Worm (Caenorhabditis elegans) whole organism, mixed stage, embryonic: ENCODE results near the gene F25H9.2.

Source experiments
- ceh-83 ChIP-seq: fragments of 200-800 bp; sonication (Bioruptor generic); optimal IDR thresholded peaks from 2 replicates; lab custom pipeline; 2018; ENCODE audit warnings: mild to moderate bottlenecking, missing genetic modification characterization, missing compliant biosample characterization
- unc-62 ChIP-seq: fragments of 150-350 bp; optimal IDR thresholded peaks from 2 replicates; lab custom pipeline; 2014; ENCODE audit warnings: missing biosample characterization, missing genetic modification reagents, missing genetic modification characterization

DNA sequence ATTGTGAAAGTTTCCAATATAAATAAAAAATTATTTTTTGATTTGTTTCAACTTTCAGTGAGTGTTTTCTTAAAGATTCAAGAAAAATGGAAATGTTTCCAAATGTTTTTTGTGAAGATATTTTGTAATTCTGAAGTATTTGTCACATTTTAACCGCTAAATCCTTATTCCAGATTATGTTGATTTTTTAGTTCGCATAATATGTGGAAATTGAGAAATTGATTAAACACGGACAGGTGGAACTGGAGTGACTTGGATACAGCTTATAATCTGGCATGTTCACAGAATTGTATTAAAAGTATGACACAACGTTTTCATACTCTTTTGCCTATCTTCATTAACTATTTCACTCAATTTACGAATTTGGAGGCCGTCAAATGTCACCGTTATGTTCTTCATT, 2.4 kb upstream of the F25H9.2 start, which contains the start of gene lurp-3:
- no peak for TF ChIP-seq ceh-83 (GFP tag; lab: Kevin White, UChicago)
- no peak for TF ChIP-seq unc-62 (GFP tag; lab: Kevin White, UChicago)
